Worm (Caenorhabditis elegans) whole organism, L1 larva: ENCODE data around the gene cpr-3.

Experiments
- Y116A8C.19 ChIP-seq: sonication (generic microtip); optimal IDR thresholded peaks from 2 replicates; lab custom pipeline; 2016; ENCODE audit warnings: missing compliant biosample characterization, missing genetic modification characterization, borderline replicate concordance
- ama-1 ChIP-seq: fragments of 150-350 bp; optimal IDR thresholded peaks from 2 replicates; lab custom pipeline; 2014
- ceh-82 ChIP-seq, 3 experiments: fragments of 150-350 bp in 1 of 3; sonication (generic microtip) in 2 of 3; optimal IDR thresholded peaks; 2 replicates each; lab custom pipeline; 2014 to 2017; ENCODE audit warnings: missing biosample characterization in 3 of 3, missing genetic modification characterization in 3 of 3
- ceh-88 ChIP-seq: fragments of 200-800 bp; sonication (Bioruptor generic); IDR thresholded peaks from 2 replicates; pipeline ENCODE4 v1.3.6; 2022; ENCODE audit warnings: missing genetic modification characterization, missing compliant biosample characterization
- elt-2 ChIP-seq: sonication (generic microtip); optimal IDR thresholded peaks from 2 replicates; lab custom pipeline; 2016; ENCODE audit warnings: missing genetic modification characterization, mild to moderate bottlenecking, inconsistent platforms, missing compliant biosample characterization, missing genetic modification reagents
- lin-15B ChIP-seq: fragments of 150-350 bp; sonication (generic microtip); optimal IDR thresholded peaks from 3 replicates; lab custom pipeline; 2014; ENCODE audit warnings: missing biosample characterization, missing genetic modification characterization
- pqm-1 ChIP-seq: sonication (generic microtip); optimal IDR thresholded peaks from 3 replicates; lab custom pipeline; 2017; ENCODE audit warnings: missing biosample characterization, missing genetic modification characterization
- rnt-1 ChIP-seq: sonication (generic microtip); optimal IDR thresholded peaks from 2 replicates; lab custom pipeline; 2016; ENCODE audit warnings: mild to moderate bottlenecking, missing genetic modification characterization, moderate library complexity, missing compliant biosample characterization
- skn-1 ChIP-seq: fragments of 150-350 bp; optimal IDR thresholded peaks from 2 replicates; lab custom pipeline; 2014; ENCODE audit warnings: missing biosample characterization, missing genetic modification characterization
- snpc-4 ChIP-seq: fragments of 150-350 bp; optimal IDR thresholded peaks from 2 replicates; lab custom pipeline; 2014; ENCODE audit warnings: missing biosample characterization, missing genetic modification characterization
- zag-1 ChIP-seq: fragments of 150-350 bp; optimal IDR thresholded peaks from 2 replicates; lab custom pipeline; 2014; ENCODE audit warnings: missing biosample characterization, missing genetic modification characterization

DNA sequence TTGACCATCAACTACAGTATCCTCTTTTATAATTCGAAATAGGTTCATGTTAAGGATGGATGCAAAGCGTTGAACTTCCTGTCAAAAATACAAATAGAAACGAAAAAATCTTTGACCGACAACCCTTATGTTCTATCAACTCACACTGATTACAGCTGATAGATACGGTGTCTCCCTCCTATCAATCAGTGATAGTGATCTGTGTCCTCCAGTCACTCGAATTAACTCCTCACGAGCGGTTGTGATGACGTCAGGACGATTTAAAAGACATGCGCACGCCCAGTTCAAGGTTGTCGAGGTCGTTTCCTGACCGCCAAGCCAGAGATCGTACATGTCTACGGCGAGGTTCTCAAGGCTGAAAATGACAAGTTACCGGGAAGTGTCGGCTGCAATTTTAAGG is 12.5 kb downstream of the cpr-3 start:
- TF ChIP-seq Y116A8C.19 (tag; lab: Kevin White, UChicago) (no peak), lin-15B (tag; lab: Kevin White, UChicago) (no peak), snpc-4 (no peak), ama-1 (lab: Kevin White, UChicago) (no peak), pqm-1 (no peak), skn-1 (tag; lab: Kevin White, UChicago) (no peak), rnt-1 (no peak), elt-2 (no peak), zag-1 (tag; lab: Kevin White, UChicago) (no peak), ceh-88 (no peak), ceh-82 (tag; optimal IDR thresholded peaks at IDR 0.05; lab: Kevin White, UChicago) (no peak)
